Fruit fly (Drosophila melanogaster) whole organism, adult: ENCODE measurements around the gene Loxl1.
A peak's percentile ranks its signal among the peaks of the same experiment; 100 is the strongest.

Experiments used
- CG11617 ChIP-seq: fragments of 200-800 bp; sonication (Bioruptor generic); optimal IDR thresholded peaks from 2 replicates; lab custom pipeline; 2017; ENCODE audit warnings: mild to moderate bottlenecking, missing biosample characterization, missing genetic modification reagents, missing genetic modification characterization
- CG12768 ChIP-seq: fragments of 200-800 bp; sonication (Bioruptor generic); optimal IDR thresholded peaks from 2 replicates; lab custom pipeline; 2017; ENCODE audit warnings: missing biosample characterization, missing genetic modification characterization, mild to moderate bottlenecking, moderate library complexity, missing genetic modification reagents
- CG14711 ChIP-seq: fragments of 200-800 bp; sonication (Bioruptor generic); optimal IDR thresholded peaks from 2 replicates; lab custom pipeline; 2018; ENCODE audit warnings: missing biosample characterization, mild to moderate bottlenecking, missing genetic modification characterization, moderate library complexity
- CG1620 ChIP-seq: fragments of 200-800 bp; sonication (Bioruptor generic); optimal IDR thresholded peaks from 2 replicates; lab custom pipeline; 2016; ENCODE audit warnings: missing biosample characterization, missing genetic modification characterization
- CG33017 ChIP-seq: fragments of 200-800 bp; sonication (Bioruptor generic); optimal IDR thresholded peaks from 2 replicates; lab custom pipeline; 2018; ENCODE audit warnings: missing biosample characterization, mild to moderate bottlenecking, missing genetic modification characterization, moderate library complexity
- CG5204 ChIP-seq: fragments of 200-800 bp; sonication (Bioruptor generic); optimal IDR thresholded peaks from 2 replicates; lab custom pipeline; 2016; ENCODE audit warnings: missing biosample characterization, missing genetic modification characterization
- CG7045 ChIP-seq: fragments of 200-800 bp; sonication (Bioruptor generic); optimal IDR thresholded peaks from 2 replicates; lab custom pipeline; 2017; ENCODE audit warnings: missing biosample characterization, mild to moderate bottlenecking, missing genetic modification characterization
- Clk ChIP-seq: fragments of 200-800 bp; sonication (Bioruptor generic); optimal IDR thresholded peaks from 2 replicates; lab custom pipeline; 2017; ENCODE audit warnings: missing biosample characterization, missing genetic modification characterization
- Crg-1 ChIP-seq: fragments of 200-800 bp; sonication (Bioruptor generic); optimal IDR thresholded peaks from 2 replicates; lab custom pipeline; 2016; ENCODE audit warnings: missing biosample characterization, missing genetic modification characterization
- Hr96 ChIP-seq: fragments of 200-800 bp; sonication (Bioruptor generic); optimal IDR thresholded peaks from 2 replicates; lab custom pipeline; 2016; ENCODE audit warnings: missing biosample characterization, missing genetic modification characterization
- Mnt ChIP-seq: fragments of 200-800 bp; sonication (Bioruptor generic); optimal IDR thresholded peaks from 2 replicates; lab custom pipeline; 2016; ENCODE audit warnings: missing biosample characterization, mild to moderate bottlenecking, missing genetic modification characterization
- bab1 ChIP-seq: fragments of 200-800 bp; sonication (Bioruptor generic); optimal IDR thresholded peaks from 3 replicates; lab custom pipeline; 2019; ENCODE audit warnings: missing biosample characterization, mild to moderate bottlenecking, missing genetic modification characterization, moderate library complexity
- cic ChIP-seq: fragments of 200-800 bp; sonication (Bioruptor generic); optimal IDR thresholded peaks from 2 replicates; lab custom pipeline; 2017; ENCODE audit warnings: missing biosample characterization, mild to moderate bottlenecking, missing genetic modification characterization, moderate library complexity
- cnc ChIP-seq, 2 experiments: fragments of >200 bp; optimal IDR thresholded peaks; 2 replicates each; lab custom pipeline; 2017
- kay ChIP-seq: fragments of 200-800 bp; sonication (Bioruptor generic); peaks from one replicate; lab custom pipeline; 2016; ENCODE audit warnings: missing biosample characterization, missing genetic modification characterization, borderline replicate concordance
- ovo ChIP-seq: fragments of 200-800 bp; sonication (Bioruptor generic); optimal IDR thresholded peaks from 2 replicates; lab custom pipeline; 2016; ENCODE audit warnings: missing biosample characterization, missing genetic modification characterization
- pad ChIP-seq: fragments of 200-800 bp; sonication (Bioruptor generic); optimal IDR thresholded peaks from 3 replicates; lab custom pipeline; 2017; ENCODE audit warnings: missing biosample characterization, missing genetic modification characterization, mild to moderate bottlenecking, moderate library complexity, missing genetic modification reagents
- tj ChIP-seq: fragments of 200-800 bp; sonication (Bioruptor generic); optimal IDR thresholded peaks from 3 replicates; lab custom pipeline; 2017; ENCODE audit warnings: missing biosample characterization, mild to moderate bottlenecking, missing genetic modification characterization, moderate library complexity
- toe ChIP-seq: fragments of 200-800 bp; sonication (Bioruptor generic); optimal IDR thresholded peaks from 2 replicates; lab custom pipeline; 2016; ENCODE audit warnings: missing biosample characterization, missing genetic modification characterization

Gene Loxl1

DNA sequence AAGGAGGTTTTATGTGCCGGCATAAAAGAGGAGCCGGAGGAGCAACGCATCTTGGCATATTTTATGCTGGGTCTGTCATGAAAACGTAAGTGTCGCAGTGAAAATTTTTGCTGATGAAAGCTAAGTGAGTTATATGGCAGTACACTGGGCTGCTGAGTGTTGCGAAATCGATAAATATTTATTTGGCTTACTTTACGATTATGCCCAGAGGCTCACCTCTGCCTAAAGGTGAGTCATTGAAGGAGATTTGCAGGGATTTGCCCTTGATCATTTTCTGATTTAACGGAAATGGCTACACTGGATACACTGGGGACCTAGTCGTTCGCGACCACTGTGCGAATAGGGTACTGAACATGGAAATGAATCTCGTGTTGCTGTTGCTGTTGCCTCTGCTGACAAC is 19.7 kb downstream of the Loxl1 start:
- no peak for TF ChIP-seq cnc (optimal IDR thresholded peaks at IDR 0.05; lab: Kevin White, UChicago)
- peak; percentile 64 for TF ChIP-seq tj (GFP tag; lab: Kevin White, UChicago)

DNA sequence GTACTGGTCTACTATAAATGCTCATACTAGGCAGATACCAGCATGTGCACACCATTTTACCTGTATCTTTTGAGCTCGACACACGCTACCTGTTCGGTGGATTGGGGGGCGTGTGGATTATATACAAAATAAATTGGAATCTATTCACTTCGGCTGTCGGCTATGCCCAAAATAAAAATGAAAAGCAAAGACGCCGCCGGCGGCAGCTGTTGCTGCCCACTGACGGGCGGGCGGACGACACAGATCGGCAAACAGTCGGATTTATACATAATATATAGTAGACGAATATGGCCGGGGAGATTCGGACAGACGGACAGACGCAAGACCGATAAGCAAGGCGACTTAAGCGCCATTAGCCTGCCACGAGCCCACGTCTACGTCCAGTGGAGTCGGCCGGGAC is 20.8 kb downstream of the Loxl1 start:
- TF ChIP-seq pad (GFP tag; lab: Kevin White, UChicago) = no peak
- no peak for TF ChIP-seq Mnt (GFP tag; lab: Kevin White, UChicago)
- no peak for TF ChIP-seq CG7045 (GFP tag; lab: Kevin White, UChicago)
- no peak for TF ChIP-seq ovo (GFP tag; lab: Kevin White, UChicago)
- no peak for TF ChIP-seq CG12768 (GFP tag; lab: Kevin White, UChicago)
- TF ChIP-seq tj (GFP tag; lab: Kevin White, UChicago) = no peak
- no peak for TF ChIP-seq CG14711 (tag; lab: Kevin White, UChicago)
- TF ChIP-seq CG33017 (tag; lab: Kevin White, UChicago) = no peak
- no peak for TF ChIP-seq CG11617 (GFP tag; lab: Kevin White, UChicago)
- TF ChIP-seq bab1 (GFP tag; lab: Kevin White, UChicago) = no peak
- no peak for TF ChIP-seq kay (GFP tag; lab: Kevin White, UChicago)
- TF ChIP-seq CG1620 (GFP tag; lab: Kevin White, UChicago) = no peak

DNA sequence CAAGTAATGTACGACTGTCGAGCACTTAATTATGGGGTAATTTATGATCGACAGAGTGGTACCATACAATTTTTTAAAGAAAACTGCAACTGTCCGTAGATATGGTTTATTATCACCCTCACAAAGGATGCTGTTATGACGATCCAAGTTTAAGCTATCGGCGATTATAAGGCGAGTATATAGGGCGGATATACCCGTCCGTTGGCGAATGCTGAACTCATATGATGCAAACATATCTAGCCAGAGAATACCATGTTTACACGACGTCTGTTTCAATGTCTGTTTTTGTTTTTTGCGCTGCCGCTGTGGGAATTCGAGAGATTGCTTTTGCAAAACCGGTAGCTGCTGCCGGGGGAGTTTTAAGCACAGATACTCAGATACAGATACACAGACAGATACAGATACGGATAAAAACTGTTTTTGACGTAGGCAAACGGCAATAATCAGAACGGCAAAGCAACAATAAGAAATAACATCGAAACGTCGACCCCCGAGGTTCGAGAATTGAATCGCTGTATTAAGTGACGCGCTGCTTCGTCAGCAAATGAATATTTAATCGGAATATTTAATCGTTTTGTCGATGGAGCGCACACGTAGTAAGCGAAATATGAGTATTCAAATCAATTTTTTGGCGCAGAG is 22.1 kb downstream of the Loxl1 start:
- no peak for TF ChIP-seq CG11617 (GFP tag; lab: Kevin White, UChicago)
- no peak for TF ChIP-seq cnc (optimal IDR thresholded peaks at IDR 0.05; lab: Kevin White, UChicago)
- TF ChIP-seq Mnt (GFP tag; lab: Kevin White, UChicago) = no peak
- TF ChIP-seq pad (GFP tag; lab: Kevin White, UChicago) = no peak
- peak; percentile 74 for TF ChIP-seq tj (GFP tag; lab: Kevin White, UChicago)
- no peak for TF ChIP-seq CG7045 (GFP tag; lab: Kevin White, UChicago)

DNA sequence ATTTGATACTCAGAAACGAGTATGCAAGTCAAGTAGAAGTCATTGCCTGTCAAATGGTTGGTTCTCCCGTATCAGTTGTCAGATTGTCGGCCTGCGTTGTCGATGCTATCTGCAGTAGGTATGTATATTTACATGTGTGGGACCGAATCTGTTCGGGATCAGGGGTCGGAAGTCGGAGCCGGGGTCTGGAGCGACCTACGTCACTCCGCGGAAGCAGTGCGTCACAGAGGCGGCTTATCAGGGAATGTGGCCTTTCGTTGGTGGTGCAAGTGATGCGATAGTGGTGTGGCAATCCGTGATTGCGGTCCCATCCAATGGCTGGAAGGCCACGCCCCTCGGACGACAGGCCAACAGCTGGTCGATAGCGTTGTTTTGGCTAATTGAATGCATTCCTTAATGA is 24.1 kb downstream of the Loxl1 start:
- no peak for TF ChIP-seq CG14711 (tag; lab: Kevin White, UChicago)
- TF ChIP-seq cic (GFP tag; lab: Kevin White, UChicago) = peak; percentile 7
- no peak for TF ChIP-seq Hr96 (GFP tag; lab: Kevin White, UChicago)
- no peak for TF ChIP-seq ovo (GFP tag; lab: Kevin White, UChicago)
- TF ChIP-seq bab1 (GFP tag; lab: Kevin White, UChicago) = no peak
- TF ChIP-seq CG1620 (GFP tag; lab: Kevin White, UChicago) = no peak

DNA sequence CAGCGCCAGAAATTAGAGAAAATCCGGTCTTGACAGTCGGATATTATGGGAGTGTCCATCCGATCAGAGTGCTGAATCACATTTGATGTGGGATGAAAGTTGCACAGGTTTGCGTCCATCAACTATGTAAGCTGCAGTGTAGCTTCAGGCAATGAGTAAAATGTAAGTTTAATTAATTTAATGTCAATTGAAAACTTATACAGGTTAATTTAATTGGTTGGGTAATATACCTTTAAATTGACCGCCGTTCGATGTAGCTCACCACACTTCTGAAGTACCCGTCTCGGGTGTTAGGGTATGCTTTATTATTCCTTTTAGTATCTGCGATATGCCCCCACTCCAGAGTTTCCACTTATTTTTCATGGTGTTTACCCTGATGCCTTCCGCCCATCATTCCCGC is 35.2 kb downstream of the Loxl1 start:
- TF ChIP-seq CG14711 (tag; lab: Kevin White, UChicago) (no peak), Crg-1 (no peak), bab1 (GFP tag; lab: Kevin White, UChicago) (no peak), CG12768 (GFP tag; lab: Kevin White, UChicago) (no peak), CG11617 (GFP tag; lab: Kevin White, UChicago) (no peak), cnc (optimal IDR thresholded peaks at IDR 0.05; lab: Kevin White, UChicago) (no peak)

DNA sequence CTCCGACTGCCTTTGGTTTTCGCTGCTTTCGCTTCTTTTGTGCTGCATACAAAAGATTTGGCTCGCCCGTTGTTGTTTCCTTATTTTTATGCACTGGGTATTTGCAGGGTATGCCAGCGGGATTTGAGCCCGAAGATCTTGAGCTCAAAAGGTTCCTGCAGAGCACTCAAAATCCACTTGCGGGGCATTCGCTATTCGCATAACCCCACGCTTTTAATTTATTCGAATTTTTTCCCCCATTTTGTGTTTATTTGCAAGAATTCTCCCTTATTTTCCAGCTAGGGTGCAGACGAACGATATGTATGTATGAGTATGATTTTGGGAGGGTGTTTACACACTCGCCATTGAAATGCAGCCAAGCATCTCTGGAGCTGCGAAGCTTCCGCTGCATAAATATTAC is 37.7 kb downstream of the Loxl1 start:
- TF ChIP-seq Mnt (GFP tag; lab: Kevin White, UChicago) = no peak
- TF ChIP-seq cic (GFP tag; lab: Kevin White, UChicago) = no peak
- no peak for TF ChIP-seq CG1620 (GFP tag; lab: Kevin White, UChicago)
- TF ChIP-seq CG14711 (tag; lab: Kevin White, UChicago) = no peak
- no peak for TF ChIP-seq CG7045 (GFP tag; lab: Kevin White, UChicago)
- TF ChIP-seq toe (GFP tag; lab: Kevin White, UChicago) = no peak
- TF ChIP-seq ovo (GFP tag; lab: Kevin White, UChicago) = no peak
- TF ChIP-seq CG12768 (GFP tag; lab: Kevin White, UChicago) = no peak
- no peak for TF ChIP-seq bab1 (GFP tag; lab: Kevin White, UChicago)
- no peak for TF ChIP-seq pad (GFP tag; lab: Kevin White, UChicago)
- no peak for TF ChIP-seq kay (GFP tag; lab: Kevin White, UChicago)
- no peak for TF ChIP-seq Clk (GFP tag; lab: Kevin White, UChicago)
- no peak for TF ChIP-seq Hr96 (GFP tag; lab: Kevin White, UChicago)
- no peak for TF ChIP-seq CG11617 (GFP tag; lab: Kevin White, UChicago)
- TF ChIP-seq Crg-1 = no peak
- TF ChIP-seq cnc (optimal IDR thresholded peaks at IDR 0.05; lab: Kevin White, UChicago) = no peak
- TF ChIP-seq CG33017 (tag; lab: Kevin White, UChicago) = no peak
- no peak for TF ChIP-seq tj (GFP tag; lab: Kevin White, UChicago)

DNA sequence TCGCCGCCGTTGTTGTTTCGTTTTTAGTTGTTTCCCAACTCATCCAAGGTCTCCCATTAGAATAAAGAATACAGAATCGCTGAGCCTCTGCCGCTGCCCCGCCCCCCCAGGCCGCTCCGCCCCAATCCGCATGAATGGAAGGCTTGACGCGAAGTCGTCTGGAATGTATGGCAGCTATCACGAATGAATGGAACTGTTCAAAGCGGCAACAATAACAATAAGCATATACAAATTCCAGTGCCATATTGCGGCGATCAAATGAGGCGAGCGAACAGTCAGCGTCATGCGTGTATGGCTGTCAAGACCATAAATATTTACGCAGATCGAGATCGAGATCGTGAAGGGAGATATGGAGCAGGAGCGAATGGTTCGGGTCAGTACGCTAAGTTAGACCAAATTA is 39.0 kb downstream of the Loxl1 start:
- TF ChIP-seq cic (GFP tag; lab: Kevin White, UChicago) (peak; percentile 69), tj (GFP tag; lab: Kevin White, UChicago) (no peak)

DNA sequence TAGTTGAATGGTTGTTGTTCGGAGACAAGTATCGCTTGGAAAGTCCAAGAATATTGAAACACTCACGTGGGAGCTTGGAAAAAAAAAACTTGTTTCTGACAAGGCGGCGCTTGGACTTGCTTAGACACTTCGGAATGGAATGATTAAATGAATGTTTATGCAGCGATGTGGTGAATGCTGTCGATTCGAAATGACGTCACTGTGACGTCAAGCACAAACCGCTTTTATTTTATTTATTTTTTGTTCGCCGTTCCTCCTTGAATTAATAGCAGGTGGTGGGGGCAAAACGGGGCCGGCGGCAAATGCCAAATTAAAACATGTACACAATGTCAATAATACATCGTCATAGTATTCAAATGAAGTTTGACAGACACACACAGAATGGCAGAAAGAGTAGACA is 40.1 kb downstream of the Loxl1 start:
- TF ChIP-seq kay (GFP tag; lab: Kevin White, UChicago) (no peak), cic (GFP tag; lab: Kevin White, UChicago) (peak; percentile 11), CG5204 (GFP tag; lab: Kevin White, UChicago) (no peak)
